Fruit fly (Drosophila melanogaster) whole organism, prepupa: ENCODE data around the gene opm.
A peak's percentile ranks its signal among the peaks of the same experiment; 100 is the strongest.

ENCODE experiments used
- Blimp-1 ChIP-seq: fragments of 200-800 bp; sonication (Bioruptor generic); optimal IDR thresholded peaks from 3 replicates; lab custom pipeline; 2017; ENCODE audit warnings: missing biosample characterization, missing genetic modification characterization, mild to moderate bottlenecking, moderate library complexity, missing genetic modification reagents
- CG10631 ChIP-seq: fragments of 200-800 bp; sonication (Bioruptor generic); optimal IDR thresholded peaks from 2 replicates; lab custom pipeline; 2016; ENCODE audit warnings: missing biosample characterization, missing genetic modification characterization
- CG11762 ChIP-seq: fragments of 200-800 bp; sonication (Bioruptor generic); optimal IDR thresholded peaks from 3 replicates; lab custom pipeline; 2016; ENCODE audit warnings: missing biosample characterization, missing genetic modification characterization; ENCODE audit not compliant: insufficient read depth
- CG11902 ChIP-seq: fragments of 200-800 bp; sonication (Bioruptor generic); optimal IDR thresholded peaks from 3 replicates; lab custom pipeline; 2016; ENCODE audit warnings: missing biosample characterization, missing genetic modification characterization
- CG16779 ChIP-seq: fragments of 200-800 bp; sonication (Bioruptor generic); optimal IDR thresholded peaks from 3 replicates; lab custom pipeline; 2017; ENCODE audit warnings: missing biosample characterization, mild to moderate bottlenecking, missing genetic modification characterization
- CG3032 ChIP-seq: fragments of 200-800 bp; optimal IDR thresholded peaks from 2 replicates; lab custom pipeline; 2019; ENCODE audit warnings: missing biosample characterization, mild to moderate bottlenecking, missing genetic modification characterization, moderate library complexity
- CG31627 ChIP-seq: fragments of 200-800 bp; sonication (Bioruptor generic); optimal IDR thresholded peaks from 3 replicates; lab custom pipeline; 2016; ENCODE audit warnings: missing biosample characterization, missing genetic modification characterization
- CG34406 ChIP-seq: fragments of 200-800 bp; sonication (Bioruptor generic); optimal IDR thresholded peaks from 3 replicates; lab custom pipeline; 2016; ENCODE audit warnings: missing biosample characterization, missing genetic modification characterization
- CG3919 ChIP-seq: fragments of 200-800 bp; sonication (Bioruptor generic); optimal IDR thresholded peaks from 3 replicates; lab custom pipeline; 2016; ENCODE audit warnings: missing biosample characterization, missing genetic modification characterization
- CG4318 ChIP-seq: fragments of 200-800 bp; sonication (Bioruptor generic); optimal IDR thresholded peaks from 3 replicates; lab custom pipeline; 2017; ENCODE audit warnings: missing biosample characterization, mild to moderate bottlenecking, missing genetic modification characterization
- CG6163 ChIP-seq: fragments of 200-800 bp; sonication (Bioruptor generic); IDR thresholded peaks from 3 replicates; pipeline ENCODE4 v1.3.6; 2022; ENCODE audit warnings: missing biosample characterization, missing genetic modification characterization
- CG6276 ChIP-seq: fragments of 200-800 bp; sonication (Bioruptor generic); optimal IDR thresholded peaks from 2 replicates; lab custom pipeline; 2017; ENCODE audit warnings: missing biosample characterization, mild to moderate bottlenecking, missing genetic modification characterization
- CG6808 ChIP-seq: fragments of 200-800 bp; sonication (Bioruptor generic); optimal IDR thresholded peaks from 3 replicates; lab custom pipeline; 2017; ENCODE audit warnings: missing biosample characterization, missing genetic modification characterization, mild to moderate bottlenecking, moderate library complexity, missing genetic modification reagents
- CG6854 ChIP-seq: fragments of 200-800 bp; sonication (Bioruptor generic); optimal IDR thresholded peaks from 2 replicates; lab custom pipeline; 2017; ENCODE audit warnings: missing biosample characterization, mild to moderate bottlenecking, missing genetic modification characterization
- CG7368 ChIP-seq: fragments of 200-800 bp; sonication (Bioruptor generic); optimal IDR thresholded peaks from 3 replicates; lab custom pipeline; 2016; ENCODE audit warnings: missing biosample characterization, missing genetic modification characterization
- CG8119 ChIP-seq: fragments of 200-800 bp; sonication (Bioruptor generic); IDR thresholded peaks from 3 replicates; pipeline ENCODE4 v1.3.6; 2022; ENCODE audit warnings: missing biosample characterization, missing genetic modification characterization
- CG8632 ChIP-seq: fragments of 200-800 bp; sonication (Bioruptor generic); optimal IDR thresholded peaks from 3 replicates; lab custom pipeline; 2016; ENCODE audit warnings: missing biosample characterization, missing genetic modification characterization
- Eip75B ChIP-seq: fragments of 200-800 bp; sonication (Bioruptor generic); optimal IDR thresholded peaks from 3 replicates; lab custom pipeline; 2016; ENCODE audit warnings: missing biosample characterization, missing genetic modification characterization
- Eip78C ChIP-seq: fragments of 200-800 bp; sonication (Bioruptor generic); peaks from one replicate; lab custom pipeline; 2016; ENCODE audit warnings: missing biosample characterization, missing genetic modification characterization
- Ets21C ChIP-seq: fragments of 200-800 bp; sonication (Bioruptor generic); optimal IDR thresholded peaks from 3 replicates; lab custom pipeline; 2016; ENCODE audit warnings: missing biosample characterization, missing genetic modification characterization
- Hr39 ChIP-seq: fragments of 200-800 bp; sonication (Bioruptor generic); optimal IDR thresholded peaks from 2 replicates; lab custom pipeline; 2016; ENCODE audit warnings: missing biosample characterization, missing genetic modification characterization
- Hr4 ChIP-seq: fragments of 200-800 bp; sonication (Bioruptor generic); optimal IDR thresholded peaks from 3 replicates; lab custom pipeline; 2016; ENCODE audit warnings: missing biosample characterization, missing genetic modification characterization
- Met ChIP-seq: fragments of 200-800 bp; sonication (Bioruptor generic); optimal IDR thresholded peaks from 3 replicates; lab custom pipeline; 2016; ENCODE audit warnings: missing biosample characterization, missing genetic modification characterization
- OdsH ChIP-seq: fragments of 200-800 bp; sonication (Bioruptor generic); optimal IDR thresholded peaks from 3 replicates; lab custom pipeline; 2016; ENCODE audit warnings: missing biosample characterization, missing genetic modification characterization
- Smox ChIP-seq: fragments of 200-800 bp; sonication (Bioruptor generic); optimal IDR thresholded peaks from 3 replicates; lab custom pipeline; 2016; ENCODE audit warnings: missing biosample characterization, missing genetic modification characterization
- Sox102F ChIP-seq: fragments of 200-800 bp; sonication (Bioruptor generic); optimal IDR thresholded peaks from 2 replicates; lab custom pipeline; 2016; ENCODE audit warnings: missing biosample characterization, mild to moderate bottlenecking, missing genetic modification characterization
- Sox14 ChIP-seq: fragments of 200-800 bp; sonication (Bioruptor generic); optimal IDR thresholded peaks from 3 replicates; lab custom pipeline; 2016; ENCODE audit warnings: missing biosample characterization, missing genetic modification characterization
- Sox15 ChIP-seq: fragments of 200-800 bp; sonication (Bioruptor generic); optimal IDR thresholded peaks from 3 replicates; lab custom pipeline; 2016; ENCODE audit warnings: missing biosample characterization, missing genetic modification characterization
- achi ChIP-seq: fragments of 200-800 bp; sonication (Bioruptor generic); optimal IDR thresholded peaks from 3 replicates; lab custom pipeline; 2016; ENCODE audit warnings: missing biosample characterization, missing genetic modification characterization
- cyc ChIP-seq: fragments of 200-800 bp; sonication (Bioruptor generic); optimal IDR thresholded peaks from 3 replicates; lab custom pipeline; 2016; ENCODE audit warnings: missing biosample characterization, missing genetic modification characterization
- dac ChIP-seq: fragments of 200-800 bp; sonication (Bioruptor generic); optimal IDR thresholded peaks from 2 replicates; lab custom pipeline; 2017; ENCODE audit warnings: missing biosample characterization, mild to moderate bottlenecking, missing genetic modification characterization
- esn ChIP-seq: fragments of 200-800 bp; sonication (Bioruptor generic); optimal IDR thresholded peaks from 2 replicates; lab custom pipeline; 2016; ENCODE audit warnings: missing biosample characterization, mild to moderate bottlenecking, missing genetic modification characterization, moderate library complexity
- fd59A ChIP-seq: fragments of 200-800 bp; sonication (Bioruptor generic); optimal IDR thresholded peaks from 2 replicates; lab custom pipeline; 2017; ENCODE audit warnings: missing biosample characterization, mild to moderate bottlenecking, missing genetic modification characterization, missing genetic modification reagents
- fkh ChIP-seq: fragments of 200-800 bp; sonication (Bioruptor generic); optimal IDR thresholded peaks from 3 replicates; lab custom pipeline; 2017; ENCODE audit warnings: missing biosample characterization, mild to moderate bottlenecking, missing genetic modification characterization, moderate library complexity
- lz ChIP-seq: fragments of 200-800 bp; sonication (Bioruptor generic); optimal IDR thresholded peaks from 3 replicates; lab custom pipeline; 2016; ENCODE audit warnings: missing biosample characterization, missing genetic modification characterization
- pdm3 ChIP-seq: fragments of 200-800 bp; sonication (Bioruptor generic); optimal IDR thresholded peaks from 3 replicates; lab custom pipeline; 2016; ENCODE audit warnings: missing biosample characterization, missing genetic modification characterization
- svp ChIP-seq: fragments of 200-800 bp; sonication (Bioruptor generic); peaks from one replicate; lab custom pipeline; 2016; ENCODE audit warnings: missing biosample characterization, missing genetic modification characterization
- topi ChIP-seq: fragments of 200-800 bp; sonication (Bioruptor generic); optimal IDR thresholded peaks from 3 replicates; lab custom pipeline; 2016; ENCODE audit warnings: missing biosample characterization, missing genetic modification characterization

Gene opm

dm6 chrX:15066374-15067057, at the start of gene opm, which contains the start of gene dob:
Gene opm (minus strand): TSS chrX:15066432.
Gene dob (plus strand): TSS chrX:15067007.
- no peak for TF ChIP-seq Sox15 (GFP tag; lab: Kevin White, UChicago)
- TF ChIP-seq Smox, result peak; percentile 16
- TF ChIP-seq topi (GFP tag; lab: Kevin White, UChicago), result peak; percentile 16
- peak; percentile 43 for TF ChIP-seq Blimp-1 (GFP tag; lab: Kevin White, UChicago)
- no peak for TF ChIP-seq Eip78C
- TF ChIP-seq CG34406 (GFP tag; lab: Kevin White, UChicago), result no peak
- peak; percentile 19 for TF ChIP-seq cyc
- no peak for TF ChIP-seq CG8632 (GFP tag; lab: Kevin White, UChicago)
- peak; percentile 30 for TF ChIP-seq achi
- peak; percentile 46 for TF ChIP-seq Sox14 (GFP tag; lab: Kevin White, UChicago)
- TF ChIP-seq svp, result peak; percentile 65
- TF ChIP-seq CG31627 (GFP tag; lab: Kevin White, UChicago), result peak; percentile 14
- peak; percentile 30 for TF ChIP-seq Met (GFP tag; lab: Kevin White, UChicago)
- TF ChIP-seq esn, result peak; percentile 36
- TF ChIP-seq lz (GFP tag; lab: Kevin White, UChicago), result peak; percentile 21
- peak; percentile 14 for TF ChIP-seq Hr39 (GFP tag; lab: Kevin White, UChicago)
- peak; percentile 16 for TF ChIP-seq Eip75B

- TF ChIP-seq CG3032 (no peak), Ets21C (GFP tag; lab: Kevin White, UChicago) (no peak), CG6854 (GFP tag; lab: Kevin White, UChicago) (no peak), dac (no peak), CG10631 (GFP tag; lab: Kevin White, UChicago) (no peak), Hr4 (GFP tag; lab: Kevin White, UChicago) (no peak), CG11902 (GFP tag; lab: Kevin White, UChicago) (no peak), svp (no peak), CG6808 (GFP tag; lab: Kevin White, UChicago) (no peak), CG6163 (GFP tag; lab: Robert Waterston, UW) (no peak), fd59A (no peak), CG8119 (GFP tag; lab: Robert Waterston, UW) (no peak), CG7368 (GFP tag; lab: Kevin White, UChicago) (no peak)
These were observed 45.7 kb upstream of the opm start for dm6 chrX:15111888-15112287.

- TF ChIP-seq Sox102F (GFP tag; lab: Kevin White, UChicago) (no peak), CG11762 (GFP tag; lab: Kevin White, UChicago) (no peak), dac (no peak), Sox14 (GFP tag; lab: Kevin White, UChicago) (no peak), CG4318 (no peak), CG16779 (tag; lab: Kevin White, UChicago) (no peak), CG6276 (no peak), Ets21C (GFP tag; lab: Kevin White, UChicago) (no peak), OdsH (GFP tag; lab: Kevin White, UChicago) (no peak), fkh (GFP tag; lab: Kevin White, UChicago) (no peak), Sox15 (GFP tag; lab: Kevin White, UChicago) (no peak), CG7368 (GFP tag; lab: Kevin White, UChicago) (no peak), CG3919 (GFP tag; lab: Kevin White, UChicago) (no peak), pdm3 (GFP tag; lab: Kevin White, UChicago) (no peak), Met (GFP tag; lab: Kevin White, UChicago) (no peak), Hr4 (GFP tag; lab: Kevin White, UChicago) (no peak), lz (GFP tag; lab: Kevin White, UChicago) (no peak)
These were observed 29.7 kb upstream of the opm start, which contains the start of gene CG9072 for dm6 chrX:15095942-15096341. Gene CG9072 (minus strand): TSS chrX:15096042.
